Worm (Caenorhabditis elegans) whole organism, L4 larva: ENCODE data around the gene gck-4.

Experiments used
- ZK337.2 ChIP-seq: fragments of 200-800 bp; sonication (Bioruptor generic); IDR thresholded peaks from 2 replicates; pipeline ENCODE4 v1.3.6; 2022; ENCODE audit warnings: missing genetic modification reagents, missing genetic modification characterization, missing compliant biosample characterization
- ama-1 ChIP-seq: fragments of 150-350 bp; optimal IDR thresholded peaks from 2 replicates; lab custom pipeline; 2014; ENCODE audit warnings: inconsistent platforms, mixed read lengths
- ces-1 ChIP-seq: fragments of 150-350 bp; sonication (generic microtip); optimal IDR thresholded peaks from 4 replicates; lab custom pipeline; 2014; ENCODE audit warnings: missing biosample characterization, missing genetic modification reagents, missing genetic modification characterization
- dmd-6 ChIP-seq: fragments of 200-800 bp; sonication (Bioruptor generic); IDR thresholded peaks from 2 replicates; pipeline ENCODE4 v1.3.6; 2022; ENCODE audit warnings: missing genetic modification reagents, missing genetic modification characterization, missing compliant biosample characterization
- dve-1 ChIP-seq: sonication (generic microtip); optimal IDR thresholded peaks from 2 replicates; lab custom pipeline; 2017; ENCODE audit warnings: antibody characterized with exemption, mild to moderate bottlenecking, missing genetic modification characterization, missing compliant biosample characterization; ENCODE audit not compliant: insufficient read depth
- egl-43 ChIP-seq: fragments of 200-800 bp; sonication (Bioruptor generic); IDR thresholded peaks from 2 replicates; pipeline ENCODE4 v1.3.6; 2022; ENCODE audit warnings: missing genetic modification reagents, missing genetic modification characterization, missing compliant biosample characterization
- lin-13 ChIP-seq: fragments of 150-350 bp; optimal IDR thresholded peaks from 2 replicates; lab custom pipeline; 2014; ENCODE audit warnings: missing biosample characterization, missing genetic modification reagents, missing genetic modification characterization
- mxl-2 ChIP-seq: fragments of 200-800 bp; sonication (Bioruptor generic); conservative IDR thresholded peaks from 2 replicates; pipeline ENCODE4 v1.3.6; 2022; ENCODE audit warnings: missing genetic modification reagents, missing genetic modification characterization, missing compliant biosample characterization
- nhr-28 ChIP-seq: fragments of 150-350 bp; optimal IDR thresholded peaks from 2 replicates; lab custom pipeline; 2014; ENCODE audit warnings: missing biosample characterization, missing genetic modification characterization
- set-16 ChIP-seq: fragments of 200-800 bp; sonication (Bioruptor generic); IDR thresholded peaks from 2 replicates; pipeline ENCODE4 v1.3.6; 2022; ENCODE audit warnings: missing genetic modification reagents, missing genetic modification characterization, missing compliant biosample characterization
- unc-39 ChIP-seq: sonication (generic microtip); optimal IDR thresholded peaks from 2 replicates; lab custom pipeline; 2017; ENCODE audit warnings: missing biosample characterization, missing genetic modification characterization

ce11 chrX:13702923-13703322 is 25.9 kb downstream of the gck-4 start:
- TF ChIP-seq set-16 (GFP tag; lab: Robert Waterston, UW) (no peak), ama-1 (no peak), dmd-6 (no peak), unc-39 (tag; lab: Kevin White, UChicago) (no peak), ZK337.2 (GFP tag; lab: Robert Waterston, UW) (no peak), nhr-28 (tag; lab: Kevin White, UChicago) (no peak), egl-43 (GFP tag; lab: Robert Waterston, UW) (no peak), dve-1 (tag; lab: Kevin White, UChicago) (no peak), lin-13 (GFP tag; lab: Kevin White, UChicago) (no peak), mxl-2 (no peak), ces-1 (GFP tag; lab: Kevin White, UChicago) (no peak)
